Fruit fly (Drosophila melanogaster) whole organism, wandering third instar larva: ENCODE measurements around the gene CG14739.

Experiments
- Abd-B ChIP-seq: fragments of >200 bp; optimal IDR thresholded peaks from 2 replicates; lab custom pipeline; 2017; ENCODE audit warnings: missing biosample characterization, missing genetic modification characterization
- CG9705 ChIP-seq: fragments of 200-800 bp; sonication (Bioruptor generic); optimal IDR thresholded peaks from 2 replicates; lab custom pipeline; 2018; ENCODE audit warnings: missing biosample characterization, mild to moderate bottlenecking, missing genetic modification characterization
- Dfd ChIP-seq: fragments of >200 bp; optimal IDR thresholded peaks from 2 replicates; lab custom pipeline; 2017; ENCODE audit warnings: missing biosample characterization, missing genetic modification characterization
- Hr78 ChIP-seq: fragments of >200 bp; optimal IDR thresholded peaks from 2 replicates; lab custom pipeline; 2017; ENCODE audit warnings: missing biosample characterization, missing genetic modification characterization
- br ChIP-seq: fragments of 200-800 bp; sonication (Bioruptor generic); optimal IDR thresholded peaks from 2 replicates; lab custom pipeline; 2016; ENCODE audit warnings: missing biosample characterization, missing genetic modification characterization
- brk ChIP-seq: fragments of 200-800 bp; sonication (Bioruptor generic); optimal IDR thresholded peaks from 2 replicates; lab custom pipeline; 2016; ENCODE audit warnings: missing biosample characterization, mild to moderate bottlenecking, missing genetic modification characterization
- fru ChIP-seq: fragments of 200-800 bp; sonication (Bioruptor generic); optimal IDR thresholded peaks from 3 replicates; lab custom pipeline; 2016; ENCODE audit warnings: missing biosample characterization, mild to moderate bottlenecking, missing genetic modification characterization
- h ChIP-seq: fragments of 200-800 bp; sonication (Bioruptor generic); optimal IDR thresholded peaks from 3 replicates; lab custom pipeline; 2016; ENCODE audit warnings: missing biosample characterization, mild to moderate bottlenecking, missing genetic modification characterization
- lola ChIP-seq: fragments of >200 bp; optimal IDR thresholded peaks from 2 replicates; lab custom pipeline; 2017; ENCODE audit warnings: missing biosample characterization, missing genetic modification characterization
- pan ChIP-seq: fragments of >200 bp; optimal IDR thresholded peaks from 2 replicates; lab custom pipeline; 2017
- psq ChIP-seq: fragments of 200-800 bp; sonication (Bioruptor generic); optimal IDR thresholded peaks from 3 replicates; lab custom pipeline; 2017; ENCODE audit warnings: missing biosample characterization, mild to moderate bottlenecking, missing genetic modification characterization, moderate library complexity
- sage ChIP-seq: fragments of 200-800 bp; sonication (Bioruptor generic); optimal IDR thresholded peaks from 2 replicates; lab custom pipeline; 2016; ENCODE audit warnings: missing biosample characterization, mild to moderate bottlenecking, missing genetic modification characterization
- usp ChIP-seq: fragments of >200 bp; optimal IDR thresholded peaks from 2 replicates; lab custom pipeline; 2017; ENCODE audit warnings: missing biosample characterization, missing genetic modification characterization

dm6 chr3R:12016828-12017280 is 32.2 kb downstream of the CG14739 start, which contains the start of the genes DCAF12 and Spt3:
- TF ChIP-seq br (GFP tag; lab: Kevin White, UChicago) = no peak
- TF ChIP-seq lola (GFP tag; lab: Kevin White, UChicago) = no peak
- TF ChIP-seq h (GFP tag; lab: Kevin White, UChicago) = no peak
- TF ChIP-seq pan (lab: Kevin White, UChicago) = no peak
- no peak for TF ChIP-seq Abd-B (GFP tag; lab: Kevin White, UChicago)
- peak; percentile 13 for TF ChIP-seq CG9705 (GFP tag; lab: Kevin White, UChicago)
- no peak for TF ChIP-seq sage
- no peak for TF ChIP-seq Dfd (GFP tag; lab: Kevin White, UChicago)
- no peak for TF ChIP-seq usp (GFP tag; lab: Kevin White, UChicago)
- TF ChIP-seq psq (GFP tag; lab: Kevin White, UChicago) = peak; percentile 52
- TF ChIP-seq brk (GFP tag; lab: Kevin White, UChicago) = no peak
- TF ChIP-seq Hr78 (GFP tag; lab: Kevin White, UChicago) = no peak
- TF ChIP-seq fru = no peak
